Worm (Caenorhabditis elegans): Measurements from ENCODE around the gene nol-9.

The nol-9 gene

DNA sequence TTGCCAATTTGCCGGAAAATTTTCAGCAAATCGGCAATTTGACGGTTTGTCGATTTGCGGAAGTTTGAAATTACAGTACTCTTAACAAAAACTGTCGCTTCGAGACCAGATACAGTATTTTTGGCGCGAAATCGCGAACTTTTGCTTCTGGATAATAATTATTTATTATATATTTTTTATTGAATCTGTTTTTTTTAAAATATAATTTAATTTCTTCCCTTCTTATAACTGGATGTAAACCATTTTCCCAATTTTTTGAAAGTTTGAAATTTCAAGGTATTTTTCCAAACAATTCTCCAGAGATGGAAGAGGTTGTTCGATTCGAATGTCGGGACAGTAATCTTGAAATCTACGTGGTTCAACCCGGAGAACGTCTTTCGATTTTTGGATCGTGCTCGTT lies at the start of gene nol-9:
TSS of gene nol-9 (plus strand) at position 301 of the 400 bp plus-strand sequence.
- no peak for TF ChIP-seq nhr-11 (tag; optimal IDR thresholded peaks at IDR 0.05)
- TF ChIP-seq nhr-10 (tag; optimal IDR thresholded peaks at IDR 0.05) = no peak
- TF ChIP-seq ama-1 (optimal IDR thresholded peaks at IDR 0.05) = no peak
- TF ChIP-seq sma-9 (GFP tag; optimal IDR thresholded peaks at IDR 0.05) = no peak
- no peak for TF ChIP-seq sma-9 (tag; optimal IDR thresholded peaks at IDR 0.05)
- no peak for TF ChIP-seq nhr-23 (tag; optimal IDR thresholded peaks at IDR 0.05)

DNA sequence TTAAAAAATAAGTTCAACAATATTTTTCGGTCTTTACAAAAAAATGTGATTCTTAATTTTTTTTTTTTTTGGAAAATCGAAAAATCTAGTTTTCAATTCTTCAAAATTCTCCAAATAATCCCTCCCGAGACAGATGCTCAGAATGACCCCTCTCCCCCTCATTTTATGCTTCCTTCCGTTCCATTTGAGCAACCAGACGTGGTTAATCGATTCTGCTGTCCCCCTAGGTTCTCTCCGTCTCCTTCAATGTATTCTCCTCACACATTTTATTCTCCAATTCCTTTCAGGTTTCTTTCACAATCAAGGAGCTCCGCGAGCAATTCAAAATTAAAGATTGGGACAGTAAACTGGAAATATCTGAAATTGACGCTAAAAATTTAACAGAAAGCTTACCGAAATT lies 47.4 kb upstream of the nol-9 start:
- TF ChIP-seq nhr-129 (tag; optimal IDR thresholded peaks at IDR 0.05) (no peak), sem-4 (tag; optimal IDR thresholded peaks at IDR 0.05) (no peak), sma-3 (GFP tag; optimal IDR thresholded peaks at IDR 0.05) (no peak), C34F6.9 (tag; optimal IDR thresholded peaks at IDR 0.05) (no peak), alr-1 (tag; optimal IDR thresholded peaks at IDR 0.05) (no peak)

DNA sequence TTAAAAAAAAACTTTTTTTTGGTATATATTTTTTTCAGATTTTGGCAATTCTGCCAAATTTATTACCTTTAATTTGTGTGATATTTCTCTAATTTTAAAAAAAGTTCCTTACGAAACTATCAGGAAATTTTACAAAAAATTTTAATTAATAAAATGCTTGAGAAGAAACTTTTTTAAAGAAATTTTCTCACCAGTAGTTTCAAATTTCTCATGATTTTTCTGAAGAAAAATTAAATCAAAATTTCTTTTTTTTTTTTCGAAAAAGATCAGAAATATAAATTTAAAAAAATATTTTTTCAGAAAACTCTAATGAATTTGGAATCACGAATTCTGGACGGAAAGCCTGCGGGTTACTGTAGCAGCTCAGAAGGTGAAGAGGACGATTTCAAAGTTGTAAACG lies 44.6 kb upstream of the nol-9 start, which contains the start of gene mau-8:
TSS of gene mau-8 (plus strand) at position 301 of the 400 bp plus-strand sequence.
- no peak for TF ChIP-seq ztf-4 (tag; optimal IDR thresholded peaks at IDR 0.05)
- TF ChIP-seq ceh-82 (tag; optimal IDR thresholded peaks at IDR 0.05) = no peak
- TF ChIP-seq crh-2 (tag; optimal IDR thresholded peaks at IDR 0.05) = no peak
- no peak for TF ChIP-seq unc-39 (tag; optimal IDR thresholded peaks at IDR 0.05)
- no peak for TF ChIP-seq ceh-16 (tag; optimal IDR thresholded peaks at IDR 0.05)
- TF ChIP-seq lin-39 (tag; optimal IDR thresholded peaks at IDR 0.05) = no peak
- TF ChIP-seq mab-5 (tag; optimal IDR thresholded peaks at IDR 0.05) = no peak
- no peak for TF ChIP-seq alr-1 (tag; optimal IDR thresholded peaks at IDR 0.05)
- TF ChIP-seq sma-9 (GFP tag; optimal IDR thresholded peaks at IDR 0.05) = no peak
- TF ChIP-seq sma-9 (tag; optimal IDR thresholded peaks at IDR 0.05) = no peak
- TF ChIP-seq nhr-6 (tag; optimal IDR thresholded peaks at IDR 0.05) = no peak
- no peak for TF ChIP-seq unc-62 (GFP tag; optimal IDR thresholded peaks at IDR 0.05)
- TF ChIP-seq zag-1 (tag; optimal IDR thresholded peaks at IDR 0.05) = no peak

DNA sequence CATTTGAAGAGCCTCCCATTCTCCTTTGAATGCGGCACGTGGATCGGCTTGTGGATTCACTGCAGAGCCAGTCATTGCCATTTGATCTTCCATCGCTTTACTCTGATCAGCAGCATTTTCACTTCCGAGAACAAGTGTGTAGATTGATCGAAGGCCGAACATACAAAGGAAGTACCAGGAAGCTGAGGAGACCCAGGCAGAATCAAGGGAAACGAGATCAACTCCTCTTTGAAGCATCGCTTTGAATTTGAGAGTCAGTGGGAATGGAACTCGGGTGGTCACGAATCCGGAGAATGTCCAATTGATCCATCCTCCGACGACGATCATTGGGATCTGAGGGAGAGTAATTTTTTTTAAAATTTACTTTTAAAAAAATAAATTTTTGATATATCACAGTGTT lies 41.8 kb upstream of the nol-9 start:
- TF ChIP-seq mbf-1 (tag; optimal IDR thresholded peaks at IDR 0.05) (no peak), ztf-1 (GFP tag; conservative IDR thresholded peaks at IDR 0.05) (no peak), C34F6.9 (tag; optimal IDR thresholded peaks at IDR 0.05) (no peak), sma-3 (GFP tag; optimal IDR thresholded peaks at IDR 0.05) (no peak), R02D3.7 (tag; optimal IDR thresholded peaks at IDR 0.05) (no peak), elt-3 (tag; optimal IDR thresholded peaks at IDR 0.05) (no peak), blmp-1 (tag; optimal IDR thresholded peaks at IDR 0.05; ENCODE audit: insufficient read depth) (no peak), nhr-21 (tag; optimal IDR thresholded peaks at IDR 0.05) (no peak), peb-1 (tag; optimal IDR thresholded peaks at IDR 0.05) (no peak), crh-2 (tag; optimal IDR thresholded peaks at IDR 0.05) (no peak), F13H6.1 (tag; optimal IDR thresholded peaks at IDR 0.05) (no peak), dmd-4 (tag; optimal IDR thresholded peaks at IDR 0.05) (no peak), ceh-82 (tag; optimal IDR thresholded peaks at IDR 0.05) (no peak), mab-5 (tag; optimal IDR thresholded peaks at IDR 0.05) (no peak), nhr-12 (tag; optimal IDR thresholded peaks at IDR 0.05) (no peak)

DNA sequence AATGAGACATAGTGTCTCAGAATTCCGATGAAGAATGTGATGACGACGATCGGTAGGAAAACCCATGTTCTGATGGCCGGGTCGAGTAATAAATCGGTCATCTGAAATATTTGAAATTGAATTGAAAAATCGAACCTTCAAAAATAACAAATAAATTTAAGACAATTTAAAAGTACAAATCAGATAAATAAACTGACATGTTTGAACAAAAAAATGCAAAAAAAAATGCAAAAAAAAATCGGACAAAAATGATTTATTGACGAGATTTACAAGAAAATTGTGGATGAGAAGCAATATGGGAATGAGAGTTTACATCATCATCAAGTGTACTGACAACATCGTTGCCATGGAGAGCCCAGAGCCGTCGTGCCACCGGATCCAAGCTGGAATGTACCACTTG lies 40.5 kb upstream of the nol-9 start, which contains the start of gene emc-3:
TSS of gene emc-3 (minus strand) at position 101 of the 400 bp plus-strand sequence.
- TF ChIP-seq nhr-237 (tag; optimal IDR thresholded peaks at IDR 0.05) (no peak), elt-3 (tag; optimal IDR thresholded peaks at IDR 0.05) (no peak), sma-9 (GFP tag; optimal IDR thresholded peaks at IDR 0.05) (no peak), sma-9 (tag; optimal IDR thresholded peaks at IDR 0.05) (no peak), ZK546.5 (tag; optimal IDR thresholded peaks at IDR 0.05) (no peak), nhr-25 (tag; optimal IDR thresholded peaks at IDR 0.05) (no peak), C34F6.9 (tag; optimal IDR thresholded peaks at IDR 0.05) (no peak), nhr-23 (tag; optimal IDR thresholded peaks at IDR 0.05) (no peak), nhr-6 (tag; optimal IDR thresholded peaks at IDR 0.05) (no peak), fos-1 (tag; optimal IDR thresholded peaks at IDR 0.05) (no peak), unc-62 (GFP tag; optimal IDR thresholded peaks at IDR 0.05) (no peak), nhr-129 (tag; optimal IDR thresholded peaks at IDR 0.05) (no peak), ama-1 (optimal IDR thresholded peaks at IDR 0.05) (no peak), mdl-1 (tag; optimal IDR thresholded peaks at IDR 0.05) (no peak), nhr-21 (tag; optimal IDR thresholded peaks at IDR 0.05) (no peak), elt-1 (tag; optimal IDR thresholded peaks at IDR 0.05) (no peak), dmd-4 (tag; optimal IDR thresholded peaks at IDR 0.05) (no peak), alr-1 (tag; optimal IDR thresholded peaks at IDR 0.05) (no peak), ceh-16 (tag; optimal IDR thresholded peaks at IDR 0.05) (no peak)
